Fruit fly (Drosophila melanogaster): ENCODE results near the gene peg.

- TF ChIP-seq h (GFP tag; optimal IDR thresholded peaks at IDR 0.05) (no peak), OdsH (GFP tag; optimal IDR thresholded peaks at IDR 0.05) (no peak), Hr78 (GFP tag; optimal IDR thresholded peaks at IDR 0.05) (no peak), pan (optimal IDR thresholded peaks at IDR 0.05) (no peak), HLH106 (tag; optimal IDR thresholded peaks at IDR 0.05) (no peak), psq (GFP tag; optimal IDR thresholded peaks at IDR 0.05) (no peak), Jra (GFP tag; optimal IDR thresholded peaks at IDR 0.05) (no peak), N (GFP tag; optimal IDR thresholded peaks at IDR 0.05) (no peak)
Measured at dm6 chr3R:21073707-21074106, 49.7 kb upstream of the peg start, which contains the start of gene dmrt93B.

Data from whole organism, wandering third instar larva.